Fruit fly (Drosophila melanogaster) whole organism: ENCODE data around the gene CG15435.

ENCODE experiments used
- CG8478 ChIP-seq: fragments of >200 bp; optimal IDR thresholded peaks from 2 replicates; lab custom pipeline; 2018; ENCODE audit warnings: inconsistent platforms
- Dll ChIP-seq: fragments of >200 bp; optimal IDR thresholded peaks from 2 replicates; lab custom pipeline; 2017
- pan ChIP-seq: fragments of >200 bp; optimal IDR thresholded peaks from 2 replicates; lab custom pipeline; 2017
- psq ChIP-seq: fragments of >200 bp; optimal IDR thresholded peaks from 2 replicates; lab custom pipeline; 2017
- usp ChIP-seq: fragments of >200 bp; optimal IDR thresholded peaks from 2 replicates; lab custom pipeline; 2017; ENCODE audit warnings: missing biosample characterization, missing genetic modification characterization, mixed read lengths

The CG15435 gene

DNA sequence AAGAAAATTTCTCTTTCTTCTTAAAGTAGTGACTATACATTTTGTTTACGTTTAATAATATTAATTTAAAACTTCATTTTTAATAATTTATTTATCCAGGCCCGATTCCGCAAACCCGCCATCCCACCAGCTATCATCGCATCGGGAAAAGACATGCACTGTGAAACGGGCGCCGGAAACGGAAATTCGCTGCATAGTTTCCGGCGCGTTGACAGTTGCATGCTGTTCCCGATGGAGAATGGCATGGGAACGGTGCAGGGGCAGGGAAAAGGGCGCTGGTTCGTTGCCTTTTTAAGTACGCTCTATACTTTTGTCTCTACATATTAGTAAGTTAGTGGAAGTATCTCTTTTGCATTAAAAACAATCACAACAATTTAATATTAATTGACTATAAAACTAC lies 18.4 kb downstream of the CG15435 start:
- no peak for TF ChIP-seq pan
- TF ChIP-seq usp (GFP tag; lab: Kevin White, UChicago): no peak
- TF ChIP-seq CG8478 (lab: Kevin White, UChicago): no peak
- no peak for TF ChIP-seq psq
- TF ChIP-seq Dll: no peak
